Fruit fly (Drosophila melanogaster) whole organism, adult: ENCODE results near the gene Nepl19.
A peak's percentile ranks its signal among the peaks of the same experiment; 100 is the strongest.

Experiments
- CG11617 ChIP-seq: fragments of 200-800 bp; sonication (Bioruptor generic); optimal IDR thresholded peaks from 2 replicates; lab custom pipeline; 2017; ENCODE audit warnings: mild to moderate bottlenecking, missing biosample characterization, missing genetic modification reagents, missing genetic modification characterization
- CG12768 ChIP-seq: fragments of 200-800 bp; sonication (Bioruptor generic); optimal IDR thresholded peaks from 2 replicates; lab custom pipeline; 2017; ENCODE audit warnings: missing biosample characterization, missing genetic modification characterization, mild to moderate bottlenecking, moderate library complexity, missing genetic modification reagents
- CG14711 ChIP-seq: fragments of 200-800 bp; sonication (Bioruptor generic); optimal IDR thresholded peaks from 2 replicates; lab custom pipeline; 2018; ENCODE audit warnings: missing biosample characterization, mild to moderate bottlenecking, missing genetic modification characterization, moderate library complexity
- CG1620 ChIP-seq: fragments of 200-800 bp; sonication (Bioruptor generic); optimal IDR thresholded peaks from 2 replicates; lab custom pipeline; 2016; ENCODE audit warnings: missing biosample characterization, missing genetic modification characterization
- CG33017 ChIP-seq: fragments of 200-800 bp; sonication (Bioruptor generic); optimal IDR thresholded peaks from 2 replicates; lab custom pipeline; 2018; ENCODE audit warnings: missing biosample characterization, mild to moderate bottlenecking, missing genetic modification characterization, moderate library complexity
- CG5204 ChIP-seq: fragments of 200-800 bp; sonication (Bioruptor generic); optimal IDR thresholded peaks from 2 replicates; lab custom pipeline; 2016; ENCODE audit warnings: missing biosample characterization, missing genetic modification characterization
- CG7045 ChIP-seq: fragments of 200-800 bp; sonication (Bioruptor generic); optimal IDR thresholded peaks from 2 replicates; lab custom pipeline; 2017; ENCODE audit warnings: missing biosample characterization, mild to moderate bottlenecking, missing genetic modification characterization
- CG7101 ChIP-seq: fragments of 200-800 bp; sonication (Bioruptor generic); optimal IDR thresholded peaks from 2 replicates; lab custom pipeline; 2018; ENCODE audit warnings: missing biosample characterization, mild to moderate bottlenecking, missing genetic modification characterization, moderate library complexity
- Clk ChIP-seq: fragments of 200-800 bp; sonication (Bioruptor generic); optimal IDR thresholded peaks from 2 replicates; lab custom pipeline; 2017; ENCODE audit warnings: missing biosample characterization, missing genetic modification characterization
- Crg-1 ChIP-seq: fragments of 200-800 bp; sonication (Bioruptor generic); optimal IDR thresholded peaks from 2 replicates; lab custom pipeline; 2016; ENCODE audit warnings: missing biosample characterization, missing genetic modification characterization
- Hr96 ChIP-seq: fragments of 200-800 bp; sonication (Bioruptor generic); optimal IDR thresholded peaks from 2 replicates; lab custom pipeline; 2016; ENCODE audit warnings: missing biosample characterization, missing genetic modification characterization
- Mnt ChIP-seq: fragments of 200-800 bp; sonication (Bioruptor generic); optimal IDR thresholded peaks from 2 replicates; lab custom pipeline; 2016; ENCODE audit warnings: missing biosample characterization, mild to moderate bottlenecking, missing genetic modification characterization
- bab1 ChIP-seq: fragments of 200-800 bp; sonication (Bioruptor generic); optimal IDR thresholded peaks from 3 replicates; lab custom pipeline; 2019; ENCODE audit warnings: missing biosample characterization, mild to moderate bottlenecking, missing genetic modification characterization, moderate library complexity
- cic ChIP-seq: fragments of 200-800 bp; sonication (Bioruptor generic); optimal IDR thresholded peaks from 2 replicates; lab custom pipeline; 2017; ENCODE audit warnings: missing biosample characterization, mild to moderate bottlenecking, missing genetic modification characterization, moderate library complexity
- cnc ChIP-seq, 2 experiments: fragments of >200 bp; optimal IDR thresholded peaks; 2 replicates each; lab custom pipeline; 2017
- kay ChIP-seq: fragments of 200-800 bp; sonication (Bioruptor generic); peaks from one replicate; lab custom pipeline; 2016; ENCODE audit warnings: missing biosample characterization, missing genetic modification characterization, borderline replicate concordance
- ovo ChIP-seq: fragments of 200-800 bp; sonication (Bioruptor generic); optimal IDR thresholded peaks from 2 replicates; lab custom pipeline; 2016; ENCODE audit warnings: missing biosample characterization, missing genetic modification characterization
- pad ChIP-seq: fragments of 200-800 bp; sonication (Bioruptor generic); optimal IDR thresholded peaks from 3 replicates; lab custom pipeline; 2017; ENCODE audit warnings: missing biosample characterization, missing genetic modification characterization, mild to moderate bottlenecking, moderate library complexity, missing genetic modification reagents
- tj ChIP-seq: fragments of 200-800 bp; sonication (Bioruptor generic); optimal IDR thresholded peaks from 3 replicates; lab custom pipeline; 2017; ENCODE audit warnings: missing biosample characterization, mild to moderate bottlenecking, missing genetic modification characterization, moderate library complexity
- toe ChIP-seq: fragments of 200-800 bp; sonication (Bioruptor generic); optimal IDR thresholded peaks from 2 replicates; lab custom pipeline; 2016; ENCODE audit warnings: missing biosample characterization, missing genetic modification characterization

The Nepl19 gene

DNA sequence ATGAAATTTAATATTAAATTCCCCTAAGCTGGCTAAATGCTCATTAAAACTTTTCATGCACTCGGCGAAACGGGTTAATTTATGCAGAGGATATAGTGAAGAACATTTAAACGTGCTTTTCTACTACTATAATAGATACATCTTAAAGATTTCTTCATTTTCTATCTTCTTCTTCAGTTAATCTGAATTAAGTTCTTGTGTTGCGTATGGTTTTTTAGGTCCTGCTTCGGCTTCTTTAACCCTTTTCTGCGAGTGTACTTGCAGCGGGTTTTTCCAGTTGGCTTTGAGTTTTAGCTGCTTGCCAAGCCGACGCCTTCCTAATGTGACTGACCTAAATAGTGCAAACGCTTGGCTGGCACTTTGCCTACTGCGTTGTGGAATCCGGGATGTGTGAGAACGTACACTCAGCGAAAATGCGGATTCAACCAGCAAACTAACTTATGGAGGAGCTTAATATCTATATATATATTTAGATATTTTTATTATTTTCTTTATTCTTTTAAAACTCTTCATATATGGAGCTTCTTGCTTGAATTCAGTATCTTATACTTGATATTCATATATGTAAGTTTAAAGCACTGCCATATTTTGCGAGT, 29.2 kb downstream of the Nepl19 start:
- TF ChIP-seq tj (GFP tag; lab: Kevin White, UChicago): peak; percentile 57
- no peak for TF ChIP-seq cic
- TF ChIP-seq CG11617 (GFP tag; lab: Kevin White, UChicago): no peak
- no peak for TF ChIP-seq CG7101 (tag; lab: Kevin White, UChicago)
- TF ChIP-seq Crg-1: no peak
- no peak for TF ChIP-seq ovo (GFP tag; lab: Kevin White, UChicago)
- TF ChIP-seq toe: no peak
- no peak for TF ChIP-seq Mnt (GFP tag; lab: Kevin White, UChicago)

DNA sequence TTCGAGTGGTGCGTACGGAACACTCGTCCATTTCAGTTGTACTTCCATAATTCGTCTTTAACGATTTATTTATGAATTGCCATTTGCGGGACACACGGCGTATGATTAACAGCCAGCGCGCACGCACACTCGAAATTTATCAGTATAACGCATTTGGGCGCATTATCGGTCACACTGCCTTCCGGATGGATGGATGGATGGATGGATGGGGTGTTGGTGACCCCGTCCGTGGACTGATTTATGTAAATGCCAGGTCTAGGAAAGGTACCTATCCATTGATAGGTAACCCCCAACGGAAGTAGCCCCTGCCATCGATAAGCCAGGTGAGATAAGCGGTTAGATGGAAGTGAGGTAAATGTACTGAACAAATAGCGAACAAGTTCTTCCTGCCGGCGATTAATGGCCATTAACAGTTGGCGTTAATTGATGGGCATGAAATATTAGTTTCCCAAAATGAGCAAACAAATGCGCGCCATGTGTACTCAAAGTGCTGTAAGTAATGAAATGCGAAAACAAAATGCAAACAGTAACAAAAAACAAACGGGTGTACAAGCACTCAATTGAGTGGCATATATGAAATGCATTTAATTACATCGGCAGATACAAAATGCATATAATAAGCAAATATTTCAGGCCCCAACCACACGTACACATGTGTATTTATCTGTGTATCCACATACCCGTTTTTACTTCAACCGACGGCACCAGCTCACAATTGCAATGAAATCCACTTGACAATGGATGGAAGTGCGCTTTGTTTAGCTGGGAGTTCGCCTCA, 31.0 kb downstream of the Nepl19 start:
- TF ChIP-seq Hr96 (GFP tag; lab: Kevin White, UChicago): no peak
- peak; percentile 48 for TF ChIP-seq bab1 (GFP tag; lab: Kevin White, UChicago)
- no peak for TF ChIP-seq CG33017 (tag; lab: Kevin White, UChicago)
- no peak for TF ChIP-seq toe
- TF ChIP-seq Mnt (GFP tag; lab: Kevin White, UChicago): no peak
- no peak for TF ChIP-seq pad (GFP tag; lab: Kevin White, UChicago)
- no peak for TF ChIP-seq CG7045
- no peak for TF ChIP-seq cnc (optimal IDR thresholded peaks at IDR 0.05; lab: Kevin White, UChicago)
- no peak for TF ChIP-seq CG5204 (GFP tag; lab: Kevin White, UChicago)
- no peak for TF ChIP-seq CG7101 (tag; lab: Kevin White, UChicago)
- no peak for TF ChIP-seq ovo (GFP tag; lab: Kevin White, UChicago)
- no peak for TF ChIP-seq Crg-1
- TF ChIP-seq Clk (GFP tag; lab: Kevin White, UChicago): no peak
- TF ChIP-seq CG11617 (GFP tag; lab: Kevin White, UChicago): no peak
- no peak for TF ChIP-seq CG1620 (GFP tag; lab: Kevin White, UChicago)
- TF ChIP-seq CG12768: peak; percentile 35
- peak; percentile 92 for TF ChIP-seq tj (GFP tag; lab: Kevin White, UChicago)
- TF ChIP-seq CG14711 (tag; lab: Kevin White, UChicago): no peak
- peak; percentile 10 for TF ChIP-seq cic
- TF ChIP-seq kay: no peak

DNA sequence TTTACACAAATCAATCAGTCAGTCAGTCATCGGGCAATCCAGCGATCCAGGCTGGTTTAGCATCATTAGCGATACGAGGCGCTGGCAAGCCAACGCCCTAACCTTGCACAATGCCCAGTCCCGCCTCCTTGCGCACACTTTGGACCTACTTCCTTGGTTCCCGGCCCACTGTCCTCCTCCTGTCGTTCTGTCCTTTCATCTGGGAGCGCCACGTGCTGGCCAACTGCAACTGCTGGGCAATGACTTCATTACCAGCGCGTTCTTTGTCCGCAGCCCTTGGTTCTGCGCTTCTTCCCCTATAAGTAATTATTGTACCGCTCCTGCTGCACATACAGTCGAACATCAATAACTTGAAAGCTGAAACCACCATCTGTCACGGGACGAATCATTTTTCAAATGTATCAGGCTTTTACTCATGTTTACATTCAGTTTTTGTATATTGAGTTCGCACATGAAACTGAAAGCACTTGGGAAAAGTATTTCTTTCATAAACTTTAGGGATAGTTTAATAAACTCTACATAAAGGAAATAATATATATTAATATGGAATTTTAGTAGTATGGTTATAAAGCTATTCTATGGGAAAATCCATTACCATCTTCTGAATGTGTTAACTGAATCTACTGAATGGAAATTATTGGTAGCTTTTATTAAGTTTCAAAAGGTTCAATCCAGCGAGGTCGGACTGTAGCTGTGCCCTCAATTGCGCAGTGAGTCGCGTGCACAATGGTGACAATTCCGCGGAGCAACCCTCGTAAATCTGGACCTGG, 32.2 kb downstream of the Nepl19 start:
- TF ChIP-seq Clk (GFP tag; lab: Kevin White, UChicago): no peak
- no peak for TF ChIP-seq bab1 (GFP tag; lab: Kevin White, UChicago)
- TF ChIP-seq CG14711 (tag; lab: Kevin White, UChicago): no peak
- no peak for TF ChIP-seq tj (GFP tag; lab: Kevin White, UChicago)
- TF ChIP-seq Mnt (GFP tag; lab: Kevin White, UChicago): no peak
- TF ChIP-seq Hr96 (GFP tag; lab: Kevin White, UChicago): no peak
- TF ChIP-seq cnc (optimal IDR thresholded peaks at IDR 0.05; lab: Kevin White, UChicago): no peak
- TF ChIP-seq CG12768: no peak
- no peak for TF ChIP-seq CG11617 (GFP tag; lab: Kevin White, UChicago)
- no peak for TF ChIP-seq CG33017 (tag; lab: Kevin White, UChicago)

DNA sequence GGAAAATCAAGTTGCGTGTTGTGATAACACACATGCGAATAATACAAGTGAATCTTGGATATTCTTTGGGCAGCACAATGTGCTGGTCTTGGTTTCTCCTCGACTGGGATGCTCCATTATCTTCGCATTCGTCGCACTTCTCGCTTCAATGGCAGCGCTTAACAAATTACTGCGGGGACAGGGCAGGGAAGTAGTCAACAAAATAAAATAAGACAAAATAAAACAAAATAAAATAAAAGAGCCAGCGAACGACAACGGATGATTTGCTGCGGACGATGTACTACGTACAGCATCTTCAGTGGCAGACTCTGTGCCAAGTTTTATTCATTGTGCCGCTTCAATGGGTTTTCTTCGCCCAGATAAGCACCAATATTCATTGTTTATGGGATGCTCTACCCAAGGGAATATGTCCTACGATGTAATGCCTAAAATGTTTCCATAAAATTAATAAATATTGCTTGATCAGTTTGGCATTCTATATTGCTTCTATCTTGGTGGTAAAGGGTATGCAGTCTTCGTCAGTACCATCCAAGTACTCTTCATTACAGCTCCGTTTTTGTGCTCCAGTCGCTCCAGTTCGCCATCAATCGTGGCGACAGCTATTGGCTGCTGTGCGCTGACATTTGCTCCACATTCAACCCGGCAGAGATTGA, 32.9 kb downstream of the Nepl19 start:
- TF ChIP-seq CG7101 (tag; lab: Kevin White, UChicago): no peak
- no peak for TF ChIP-seq CG1620 (GFP tag; lab: Kevin White, UChicago)
- peak; percentile 26 for TF ChIP-seq kay
- TF ChIP-seq Clk (GFP tag; lab: Kevin White, UChicago): no peak
- TF ChIP-seq Mnt (GFP tag; lab: Kevin White, UChicago): no peak
- TF ChIP-seq toe: peak; percentile 30

DNA sequence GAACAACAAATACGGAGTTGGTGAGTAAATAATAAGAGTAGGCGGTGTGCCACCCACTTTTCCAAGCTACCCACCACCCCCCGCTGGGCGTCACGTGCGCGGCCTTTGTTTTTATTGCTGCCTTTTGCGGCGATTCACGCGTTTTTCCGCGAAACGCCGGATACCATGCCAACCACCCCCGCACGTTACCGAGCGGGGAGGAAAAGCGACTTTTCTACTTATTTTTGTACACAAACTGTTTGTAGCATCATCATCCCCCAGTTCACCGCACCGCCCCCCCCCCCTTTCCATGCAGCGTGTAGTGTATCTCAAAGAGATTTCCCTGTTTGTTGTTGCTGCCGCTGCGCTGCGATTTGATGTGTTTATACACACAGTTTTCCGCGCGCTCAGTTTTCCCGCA, 33.9 kb downstream of the Nepl19 start:
- no peak for TF ChIP-seq CG33017 (tag; lab: Kevin White, UChicago)
- no peak for TF ChIP-seq CG5204 (GFP tag; lab: Kevin White, UChicago)
- no peak for TF ChIP-seq pad (GFP tag; lab: Kevin White, UChicago)
- TF ChIP-seq ovo (GFP tag; lab: Kevin White, UChicago): no peak
- no peak for TF ChIP-seq CG7101 (tag; lab: Kevin White, UChicago)
- TF ChIP-seq CG7045: no peak
- TF ChIP-seq CG14711 (tag; lab: Kevin White, UChicago): no peak
- TF ChIP-seq CG1620 (GFP tag; lab: Kevin White, UChicago): no peak
- TF ChIP-seq Mnt (GFP tag; lab: Kevin White, UChicago): no peak
- no peak for TF ChIP-seq CG11617 (GFP tag; lab: Kevin White, UChicago)
